Worm (Caenorhabditis elegans): Measurements from ENCODE around the gene srd-35.
A peak's percentile ranks its signal among the peaks of the same experiment; 100 is the strongest.

The srd-35 gene

ce11 chrV:12967110-12967509, 2.9 kb downstream of the srd-35 start, which contains the start of gene R186.3:
R186.3 (minus strand) TSS chrV:12967210.
- TF ChIP-seq bed-3 (GFP tag; optimal IDR thresholded peaks at IDR 0.05) (no peak), sptf-1 (tag; optimal IDR thresholded peaks at IDR 0.05) (no peak), unc-62 (GFP tag; optimal IDR thresholded peaks at IDR 0.05) (no peak), ceh-39 (tag; optimal IDR thresholded peaks at IDR 0.05) (no peak), mep-1 (tag; optimal IDR thresholded peaks at IDR 0.05) (no peak), snpc-4 (tag; optimal IDR thresholded peaks at IDR 0.05) (no peak), flh-1 (GFP tag; optimal IDR thresholded peaks at IDR 0.05) (no peak), sem-2 (GFP tag; optimal IDR thresholded peaks at IDR 0.05) (no peak), elt-3 (tag; optimal IDR thresholded peaks at IDR 0.05) (no peak), lsy-2 (tag; optimal IDR thresholded peaks at IDR 0.05) (no peak), ceh-83 (GFP tag; optimal IDR thresholded peaks at IDR 0.05) (no peak), lin-32 (GFP tag; optimal IDR thresholded peaks at IDR 0.05) (no peak), unc-39 (tag; optimal IDR thresholded peaks at IDR 0.05) (no peak), blmp-1 (tag; optimal IDR thresholded peaks at IDR 0.05) (no peak), nhr-237 (tag; optimal IDR thresholded peaks at IDR 0.05) (no peak), nhr-28 (tag; optimal IDR thresholded peaks at IDR 0.05) (no peak), hlh-1 (tag; optimal IDR thresholded peaks at IDR 0.05) (no peak), pha-4 (tag; optimal IDR thresholded peaks at IDR 0.05) (no peak)

ce11 chrV:12967925-12968327, 3.8 kb downstream of the srd-35 start, which contains the start of gene R186.8:
R186.8 (minus strand) TSS chrV:12967982.
- TF ChIP-seq lin-13 (tag; optimal IDR thresholded peaks at IDR 0.05) (peak; percentile 21), mls-2 (tag; optimal IDR thresholded peaks at IDR 0.05) (peak; percentile 20), ces-1 (GFP tag; optimal IDR thresholded peaks at IDR 0.05) (peak; percentile 63), sptf-1 (tag; optimal IDR thresholded peaks at IDR 0.05) (peak; percentile 15), lsy-2 (tag; optimal IDR thresholded peaks at IDR 0.05) (peak; percentile 90), nhr-237 (tag; optimal IDR thresholded peaks at IDR 0.05) (peak; percentile 23), unc-120 (tag; optimal IDR thresholded peaks at IDR 0.05; ENCODE audit: poor library complexity, severe bottlenecking) (peak; percentile 51)

ce11 chrV:12968555-12968954, 4.4 kb downstream of the srd-35 start, which contains the start of gene lin-46:
lin-46 (plus strand) TSS chrV:12968855.
- TF ChIP-seq M03D4.4 (tag; optimal IDR thresholded peaks at IDR 0.05) = no peak
- no peak for TF ChIP-seq ham-2 (GFP tag; optimal IDR thresholded peaks at IDR 0.05)
- TF ChIP-seq ceh-43 (GFP tag; optimal IDR thresholded peaks at IDR 0.05) = no peak
- TF ChIP-seq pha-4 (tag; optimal IDR thresholded peaks at IDR 0.05) = no peak
- TF ChIP-seq blmp-1 (tag; optimal IDR thresholded peaks at IDR 0.05) = no peak
- TF ChIP-seq lsy-2 (tag; optimal IDR thresholded peaks at IDR 0.05) = no peak
- no peak for TF ChIP-seq snpc-4 (tag; optimal IDR thresholded peaks at IDR 0.05)
- no peak for TF ChIP-seq nhr-12 (tag; optimal IDR thresholded peaks at IDR 0.05)
- no peak for TF ChIP-seq sem-2 (GFP tag; optimal IDR thresholded peaks at IDR 0.05)
- no peak for TF ChIP-seq mls-2 (tag; optimal IDR thresholded peaks at IDR 0.05)
- no peak for TF ChIP-seq zip-8 (tag; optimal IDR thresholded peaks at IDR 0.05)
- no peak for TF ChIP-seq lin-32 (GFP tag; optimal IDR thresholded peaks at IDR 0.05)
- no peak for TF ChIP-seq nhr-76 (tag; optimal IDR thresholded peaks at IDR 0.05)

ce11 chrV:12970575-12971160, 6.5 kb downstream of the srd-35 start, which contains the start of gene pnn-1:
pnn-1 (plus strand) TSS chrV:12971110.
- TF ChIP-seq elt-3 (tag; optimal IDR thresholded peaks at IDR 0.05) (no peak), lin-13 (tag; optimal IDR thresholded peaks at IDR 0.05) (no peak), blmp-1 (tag; optimal IDR thresholded peaks at IDR 0.05) (no peak), flh-1 (GFP tag; optimal IDR thresholded peaks at IDR 0.05) (no peak), elt-1 (tag; optimal IDR thresholded peaks at IDR 0.05; ENCODE audit: borderline replicate concordance, insufficient read depth) (no peak), unc-62 (GFP tag; optimal IDR thresholded peaks at IDR 0.05) (no peak), mls-2 (tag; optimal IDR thresholded peaks at IDR 0.05) (no peak), M03D4.4 (tag; optimal IDR thresholded peaks at IDR 0.05) (no peak), mep-1 (tag; optimal IDR thresholded peaks at IDR 0.05) (peak; percentile 15), ces-1 (GFP tag; optimal IDR thresholded peaks at IDR 0.05) (peak; percentile 79), ztf-11 (tag; optimal IDR thresholded peaks at IDR 0.05) (no peak), hlh-1 (tag; optimal IDR thresholded peaks at IDR 0.05) (no peak), nhr-2 (tag; optimal IDR thresholded peaks at IDR 0.05) (no peak), zip-8 (tag; optimal IDR thresholded peaks at IDR 0.05) (no peak), lsy-2 (tag; optimal IDR thresholded peaks at IDR 0.05) (peak; percentile 57), sptf-1 (tag; optimal IDR thresholded peaks at IDR 0.05) (no peak), snpc-4 (tag; optimal IDR thresholded peaks at IDR 0.05) (no peak), ceh-43 (GFP tag; optimal IDR thresholded peaks at IDR 0.05) (no peak)
